Worm (Caenorhabditis elegans): ENCODE results near the gene F22E5.1.

- TF ChIP-seq ama-1 (optimal IDR thresholded peaks at IDR 0.05) (no peak), flt-1 (GFP tag; IDR thresholded peaks at IDR 0.05) (no peak), ets-7 (tag; optimal IDR thresholded peaks at IDR 0.05) (no peak), B0310.2 (tag; optimal IDR thresholded peaks at IDR 0.05) (no peak), tra-4 (tag; optimal IDR thresholded peaks at IDR 0.05) (no peak), scrt-1 (GFP tag; IDR thresholded peaks at IDR 0.05) (no peak), sea-1 (GFP tag; conservative IDR thresholded peaks at IDR 0.05) (no peak), hmg-4 (GFP tag; optimal IDR thresholded peaks at IDR 0.05) (no peak), hnd-1 (tag; optimal IDR thresholded peaks at IDR 0.05) (no peak), ceh-36 (tag; optimal IDR thresholded peaks at IDR 0.05) (no peak), hmbx-1 (tag; optimal IDR thresholded peaks at IDR 0.05) (no peak)
These were observed 31.6 kb downstream of the F22E5.1 start, which contains the start of gene srh-128 for ce11 chrII:2705200-2705599.
